Worm (Caenorhabditis elegans): Measurements from ENCODE around the gene F36A4.2.

Gene F36A4.2

ce11 chrIV:4247334-4247733 is 23.7 kb upstream of the F36A4.2 start:
- TF ChIP-seq sdc-2 (tag; optimal IDR thresholded peaks at IDR 0.05): no peak
- peak; percentile 22 for TF ChIP-seq unc-42 (tag; optimal IDR thresholded peaks at IDR 0.05)

- TF ChIP-seq tbx-2 (tag; optimal IDR thresholded peaks at IDR 0.05): no peak
- peak; percentile 43 for TF ChIP-seq pha-2 (tag; optimal IDR thresholded peaks at IDR 0.05)
Observed at ce11 chrIV:4247770-4248169, 23.3 kb upstream of the F36A4.2 start, which contains the start of gene ama-1. TSS of gene ama-1 (plus strand) at chrIV:4248070.

- TF ChIP-seq dve-1 (tag; optimal IDR thresholded peaks at IDR 0.05) (no peak), ceh-48 (tag; optimal IDR thresholded peaks at IDR 0.05) (no peak), C38D4.7 (GFP tag; optimal IDR thresholded peaks at IDR 0.05) (no peak), gmeb-2 (tag; optimal IDR thresholded peaks at IDR 0.05) (no peak)
Observed at ce11 chrIV:4254989-4255582, 15.9 kb upstream of the F36A4.2 start.

ce11 chrIV:4259433-4259832 is 11.6 kb upstream of the F36A4.2 start:
- no peak for TF ChIP-seq lin-11 (tag; optimal IDR thresholded peaks at IDR 0.05)
- no peak for TF ChIP-seq elt-2 (tag; optimal IDR thresholded peaks at IDR 0.05)
- TF ChIP-seq ceh-19 (GFP tag; optimal IDR thresholded peaks at IDR 0.05): no peak
- TF ChIP-seq ceh-14 (tag; optimal IDR thresholded peaks at IDR 0.05): no peak
- no peak for TF ChIP-seq fkh-10 (GFP tag; optimal IDR thresholded peaks at IDR 0.05)
- no peak for TF ChIP-seq fax-1 (tag; optimal IDR thresholded peaks at IDR 0.05)
- no peak for TF ChIP-seq unc-42 (tag; optimal IDR thresholded peaks at IDR 0.05)
- no peak for TF ChIP-seq K09A11.1 (tag; optimal IDR thresholded peaks at IDR 0.05; ENCODE audit: insufficient read depth)

- TF ChIP-seq hlh-8 (tag; optimal IDR thresholded peaks at IDR 0.05): no peak
Observed at ce11 chrIV:4262993-4263392, 8.0 kb upstream of the F36A4.2 start, which contains the start of gene col-33. TSS of gene col-33 (plus strand) at chrIV:4263293.

ce11 chrIV:4264649-4265048 is 6.4 kb upstream of the F36A4.2 start:
- no peak for TF ChIP-seq eyg-1 (tag; optimal IDR thresholded peaks at IDR 0.05)
- peak; percentile 15 for TF ChIP-seq elt-4 (tag; optimal IDR thresholded peaks at IDR 0.05)
- peak; percentile 63 for TF ChIP-seq hlh-6 (tag; optimal IDR thresholded peaks at IDR 0.05)
- TF ChIP-seq tbx-2 (tag; optimal IDR thresholded peaks at IDR 0.05): peak; percentile 6
- TF ChIP-seq sdc-2 (tag; optimal IDR thresholded peaks at IDR 0.05): no peak
- TF ChIP-seq C08G9.2 (tag; optimal IDR thresholded peaks at IDR 0.05): peak; percentile 54

ce11 chrIV:4265224-4265623 is 5.8 kb upstream of the F36A4.2 start, which contains the start of gene F36A4.5:
TSS of gene F36A4.5 (plus strand) at chrIV:4265524.
- TF ChIP-seq ahr-1 (tag; optimal IDR thresholded peaks at IDR 0.05): no peak
- TF ChIP-seq ref-2 (tag; optimal IDR thresholded peaks at IDR 0.05): no peak
- TF ChIP-seq nhr-232 (tag; optimal IDR thresholded peaks at IDR 0.05): no peak
- no peak for TF ChIP-seq F13H6.1 (tag; optimal IDR thresholded peaks at IDR 0.05)
- no peak for TF ChIP-seq tbx-2 (tag; optimal IDR thresholded peaks at IDR 0.05)
- no peak for TF ChIP-seq gmeb-2 (tag; optimal IDR thresholded peaks at IDR 0.05)
- no peak for TF ChIP-seq ceh-48 (tag; optimal IDR thresholded peaks at IDR 0.05)

- TF ChIP-seq ceh-48 (tag; optimal IDR thresholded peaks at IDR 0.05) (no peak), hlh-13 (GFP tag; optimal IDR thresholded peaks at IDR 0.05) (no peak), F13H6.1 (tag; optimal IDR thresholded peaks at IDR 0.05) (no peak), unc-3 (GFP tag; conservative IDR thresholded peaks at IDR 0.05) (no peak), unc-3 (tag; optimal IDR thresholded peaks at IDR 0.05) (no peak), odd-2 (tag; optimal IDR thresholded peaks at IDR 0.05) (no peak), lim-6 (tag; optimal IDR thresholded peaks at IDR 0.05) (no peak), ceh-34 (tag; optimal IDR thresholded peaks at IDR 0.05) (no peak), pag-3 (tag; optimal IDR thresholded peaks at IDR 0.05; ENCODE audit: borderline replicate concordance) (no peak), K09A11.1 (tag; optimal IDR thresholded peaks at IDR 0.05; ENCODE audit: insufficient read depth) (no peak), elt-4 (tag; optimal IDR thresholded peaks at IDR 0.05) (no peak), ceh-31 (tag; optimal IDR thresholded peaks at IDR 0.05) (no peak), sdc-2 (tag; optimal IDR thresholded peaks at IDR 0.05) (no peak), pha-2 (tag; optimal IDR thresholded peaks at IDR 0.05) (no peak), dmd-4 (tag; optimal IDR thresholded peaks at IDR 0.05; ENCODE audit: borderline replicate concordance) (no peak), ceh-2 (tag; optimal IDR thresholded peaks at IDR 0.05) (no peak), ttx-3 (tag; optimal IDR thresholded peaks at IDR 0.05) (no peak), che-1 (tag; optimal IDR thresholded peaks at IDR 0.05) (no peak), ztf-16 (tag; optimal IDR thresholded peaks at IDR 0.05) (no peak)
Observed at ce11 chrIV:4265951-4266350, 5.1 kb upstream of the F36A4.2 start.

Data from whole organism, late embryonic.